Worm (Caenorhabditis elegans) whole organism, young adult: ENCODE measurements around the gene F52D2.12.

Source experiments
- B0261.1 ChIP-seq: sonication (generic microtip); optimal IDR thresholded peaks from 2 replicates; lab custom pipeline; 2016; ENCODE audit warnings: mild to moderate bottlenecking, missing genetic modification characterization, moderate library complexity, missing compliant biosample characterization
- B0336.3 ChIP-seq: fragments of 200-800 bp; sonication (Bioruptor generic); IDR thresholded peaks from 2 replicates; pipeline ENCODE4 v1.3.6; 2022; ENCODE audit warnings: missing genetic modification characterization, missing compliant biosample characterization
- F23B12.7 ChIP-seq: sonication (generic microtip); optimal IDR thresholded peaks from 2 replicates; lab custom pipeline; 2017; ENCODE audit warnings: missing genetic modification characterization, mild to moderate bottlenecking, missing compliant biosample characterization, antibody characterized with exemption, moderate library complexity; ENCODE audit not compliant: insufficient read depth
- F37B4.10 ChIP-seq: fragments of 200-800 bp; sonication (Bioruptor generic); IDR thresholded peaks from 2 replicates; pipeline ENCODE4 v1.3.6; 2022; ENCODE audit warnings: missing genetic modification characterization, missing compliant biosample characterization
- F39B2.1 ChIP-seq: fragments of 200-800 bp; sonication (Bioruptor generic); IDR thresholded peaks from 2 replicates; pipeline ENCODE4 v1.3.6; 2022; ENCODE audit warnings: missing genetic modification reagents, missing genetic modification characterization, missing compliant biosample characterization
- K11D2.4 ChIP-seq: fragments of 200-800 bp; sonication (Bioruptor generic); IDR thresholded peaks from 2 replicates; pipeline ENCODE4 v1.3.6; 2022; ENCODE audit warnings: missing genetic modification reagents, missing genetic modification characterization, missing compliant biosample characterization
- T26A5.8 ChIP-seq: sonication (generic microtip); optimal IDR thresholded peaks from 2 replicates; lab custom pipeline; 2016; ENCODE audit warnings: missing genetic modification characterization, missing compliant biosample characterization
- ZK185.1 ChIP-seq: sonication (generic microtip); optimal IDR thresholded peaks from 2 replicates; lab custom pipeline; 2016; ENCODE audit warnings: mild to moderate bottlenecking, missing genetic modification characterization, missing compliant biosample characterization; ENCODE audit not compliant: poor library complexity, severe bottlenecking
- attf-3 ChIP-seq: fragments of 200-800 bp; sonication (Bioruptor generic); conservative IDR thresholded peaks from 2 replicates; pipeline ENCODE4 v1.3.6; 2022; ENCODE audit warnings: missing genetic modification reagents, missing genetic modification characterization, missing compliant biosample characterization
- cebp-1 ChIP-seq, 2 experiments: fragments of 200-800 bp in 1 of 2; sonication (Bioruptor generic) in 1 of 2; sonication (generic microtip) in 1 of 2; IDR thresholded peaks in 1 of 2; optimal IDR thresholded peaks in 1 of 2; 2 replicates each; pipeline versions ENCODE4 v1.3.6 to Lab custom; 2017 to 2022; ENCODE audit warnings: missing compliant biosample characterization in 2 of 2, missing genetic modification characterization in 2 of 2, mild to moderate bottlenecking in 1 of 2, missing genetic modification reagents in 1 of 2, moderate library complexity in 1 of 2
- ceh-40 ChIP-seq: fragments of 200-800 bp; sonication (Bioruptor generic); IDR thresholded peaks from 2 replicates; pipeline ENCODE4 v1.3.6; 2022; ENCODE audit warnings: missing genetic modification characterization, missing compliant biosample characterization
- ceh-58 ChIP-seq: fragments of 200-800 bp; sonication (Bioruptor generic); IDR thresholded peaks from 2 replicates; pipeline ENCODE4 v1.3.6; 2022; ENCODE audit warnings: missing genetic modification characterization, missing compliant biosample characterization
- ceh-91 ChIP-seq: fragments of 200-800 bp; sonication (Bioruptor generic); IDR thresholded peaks from 2 replicates; pipeline ENCODE4 v1.3.6; 2022; ENCODE audit warnings: missing genetic modification reagents, missing genetic modification characterization, missing compliant biosample characterization
- chd-7 ChIP-seq: sonication (generic microtip); optimal IDR thresholded peaks from 2 replicates; lab custom pipeline; 2016; ENCODE audit warnings: mild to moderate bottlenecking, missing genetic modification characterization, moderate library complexity, missing compliant biosample characterization
- dox-1 ChIP-seq: fragments of 200-800 bp; sonication (Bioruptor generic); IDR thresholded peaks from 2 replicates; pipeline ENCODE4 v1.3.6; 2022; ENCODE audit warnings: missing genetic modification reagents, missing genetic modification characterization, missing compliant biosample characterization
- dpl-1 ChIP-seq: fragments of 150-350 bp; optimal IDR thresholded peaks from 2 replicates; lab custom pipeline; 2014; ENCODE audit warnings: missing biosample characterization, missing genetic modification reagents, missing genetic modification characterization
- efl-1 ChIP-seq: fragments of 150-350 bp; optimal IDR thresholded peaks from 2 replicates; lab custom pipeline; 2014; ENCODE audit warnings: missing biosample characterization, missing genetic modification reagents, missing genetic modification characterization
- egrh-3 ChIP-seq: fragments of 200-800 bp; sonication (Bioruptor generic); IDR thresholded peaks from 2 replicates; pipeline ENCODE4 v1.3.6; 2022; ENCODE audit warnings: missing genetic modification reagents, missing genetic modification characterization, missing compliant biosample characterization
- ekl-4 ChIP-seq: fragments of 200-800 bp; sonication (Bioruptor generic); IDR thresholded peaks from 2 replicates; pipeline ENCODE4 v1.3.6; 2022; ENCODE audit warnings: missing genetic modification reagents, missing genetic modification characterization, missing compliant biosample characterization
- ets-4 ChIP-seq: fragments of 200-800 bp; sonication (Bioruptor generic); optimal IDR thresholded peaks from 2 replicates; lab custom pipeline; 2018; ENCODE audit warnings: mild to moderate bottlenecking, missing genetic modification characterization, missing compliant biosample characterization
- fkh-3 ChIP-seq: sonication (generic microtip); optimal IDR thresholded peaks from 2 replicates; lab custom pipeline; 2016; ENCODE audit warnings: mild to moderate bottlenecking, missing genetic modification characterization, missing compliant biosample characterization
- gei-17 ChIP-seq: fragments of 200-800 bp; sonication (Bioruptor generic); optimal IDR thresholded peaks from 2 replicates; lab custom pipeline; 2018; ENCODE audit warnings: mild to moderate bottlenecking, missing genetic modification characterization, missing compliant biosample characterization
- him-1 ChIP-seq: sonication (generic microtip); optimal IDR thresholded peaks from 2 replicates; lab custom pipeline; 2016; ENCODE audit warnings: missing genotype, missing genetic modification reagents, missing genetic modification characterization, missing compliant biosample characterization
- hmg-1.2 ChIP-seq: fragments of 200-800 bp; sonication (Bioruptor generic); IDR thresholded peaks from 2 replicates; pipeline ENCODE4 v1.3.6; 2022; ENCODE audit warnings: missing genetic modification reagents, missing genetic modification characterization, missing compliant biosample characterization
- lin-26 ChIP-seq: fragments of 200-800 bp; sonication (Bioruptor generic); IDR thresholded peaks from 2 replicates; pipeline ENCODE4 v1.3.6; 2022; ENCODE audit warnings: missing genetic modification reagents, missing genetic modification characterization, missing compliant biosample characterization
- madf-3 ChIP-seq: fragments of 200-800 bp; sonication (Bioruptor generic); IDR thresholded peaks from 2 replicates; pipeline ENCODE4 v1.3.6; 2022; ENCODE audit warnings: missing genetic modification reagents, missing genetic modification characterization, missing compliant biosample characterization
- madf-6 ChIP-seq: fragments of 200-800 bp; sonication (Bioruptor generic); IDR thresholded peaks from 2 replicates; pipeline ENCODE4 v1.3.6; 2022; ENCODE audit warnings: missing genetic modification reagents, missing genetic modification characterization, missing compliant biosample characterization
- mel-28 ChIP-seq: sonication (generic microtip); optimal IDR thresholded peaks from 2 replicates; lab custom pipeline; 2016; ENCODE audit warnings: borderline replicate concordance, mild to moderate bottlenecking, missing genetic modification characterization, missing compliant biosample characterization
- nhr-120 ChIP-seq: fragments of 200-800 bp; sonication (Bioruptor generic); IDR thresholded peaks from 2 replicates; pipeline ENCODE4 v1.3.6; 2022; ENCODE audit warnings: missing genetic modification characterization, missing compliant biosample characterization
- nhr-27 ChIP-seq: fragments of 200-800 bp; sonication (Bioruptor generic); optimal IDR thresholded peaks from 2 replicates; lab custom pipeline; 2018; ENCODE audit warnings: mild to moderate bottlenecking, missing genetic modification characterization, moderate library complexity, missing compliant biosample characterization
- pha-4 ChIP-seq: fragments of 150-350 bp; sonication (generic microtip); optimal IDR thresholded peaks from 2 replicates; lab custom pipeline; 2014; ENCODE audit warnings: missing biosample characterization, missing genetic modification reagents, missing genetic modification characterization
- repo-1 ChIP-seq: sonication (generic microtip); optimal IDR thresholded peaks from 2 replicates; lab custom pipeline; 2017; ENCODE audit warnings: mild to moderate bottlenecking, missing genetic modification characterization, missing compliant biosample characterization
- rpc-1 ChIP-seq, 2 experiments: fragments of 150-350 bp in 1 of 2; sonication (generic microtip) in 1 of 2; optimal IDR thresholded peaks; 2 replicates each; lab custom pipeline; 2014 to 2018; ENCODE audit warnings: missing biosample characterization in 1 of 2, missing genetic modification characterization in 1 of 2, missing genetic modification reagents in 1 of 2, missing genotype in 1 of 2
- snpc-1.1 ChIP-seq: sonication (generic microtip); optimal IDR thresholded peaks from 2 replicates; lab custom pipeline; 2017; ENCODE audit warnings: missing genetic modification characterization, mild to moderate bottlenecking, missing compliant biosample characterization, antibody characterized with exemption, moderate library complexity, missing genotype, missing genetic modification reagents; ENCODE audit not compliant: insufficient read depth
- snpc-3.4 ChIP-seq: sonication (generic microtip); optimal IDR thresholded peaks from 2 replicates; lab custom pipeline; 2017; ENCODE audit warnings: missing genetic modification characterization, mild to moderate bottlenecking, missing compliant biosample characterization, antibody characterized with exemption, moderate library complexity, missing genotype, missing genetic modification reagents
- somi-1 ChIP-seq: fragments of 200-800 bp; sonication (Bioruptor generic); optimal IDR thresholded peaks from 2 replicates; lab custom pipeline; 2018; ENCODE audit warnings: mild to moderate bottlenecking, missing genetic modification characterization, missing compliant biosample characterization
- tbp1 ChIP-seq: fragments of 200-800 bp; sonication (Bioruptor generic); optimal IDR thresholded peaks from 2 replicates; lab custom pipeline; 2018; ENCODE audit warnings: mild to moderate bottlenecking, missing genetic modification characterization, missing compliant biosample characterization
- tbx-9 ChIP-seq: sonication (generic microtip); optimal IDR thresholded peaks from 2 replicates; lab custom pipeline; 2016; ENCODE audit warnings: borderline replicate concordance, missing genetic modification characterization, inconsistent platforms, missing compliant biosample characterization
- unc-130 ChIP-seq: sonication (generic microtip); optimal IDR thresholded peaks from 2 replicates; lab custom pipeline; 2016; ENCODE audit warnings: missing genetic modification reagents, missing genetic modification characterization, missing compliant biosample characterization

Gene F52D2.12

DNA sequence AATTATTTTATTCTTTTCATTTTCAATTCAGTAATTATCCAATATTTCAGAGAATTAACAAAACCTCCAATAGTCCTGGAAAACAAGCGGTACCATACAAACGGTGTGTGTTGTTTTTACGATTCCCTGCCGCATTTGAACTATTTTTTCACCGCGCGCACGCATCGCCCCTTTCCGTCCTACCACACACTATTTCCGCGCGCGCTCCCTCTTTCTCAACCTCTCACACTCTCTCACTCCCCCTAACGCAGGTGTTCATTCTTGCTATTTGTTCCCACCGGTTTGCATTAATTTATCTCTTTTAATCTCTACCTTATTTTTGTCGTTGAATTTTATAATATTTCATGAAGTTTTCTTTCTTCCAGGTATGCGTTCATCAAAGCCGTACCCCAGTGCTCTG, at the start of gene F52D2.12:
Gene F52D2.12 (plus strand): TSS at position 307 of the 400 bp plus-strand sequence.
- 0 out of 2 replicates have a peak, but pooled peaks have one; percentile 14 for TF ChIP-seq egrh-3
- TF ChIP-seq dox-1 (GFP tag; lab: Robert Waterston, UW): no peak
- no peak for TF ChIP-seq nhr-120
- TF ChIP-seq efl-1: peak; percentile 42
- TF ChIP-seq F23B12.7 (tag; lab: Kevin White, UChicago): no peak
- TF ChIP-seq madf-6 (GFP tag; lab: Robert Waterston, UW): peak; percentile 33; the same call in 1 of the 2 replicates
- TF ChIP-seq B0336.3: no peak
- TF ChIP-seq attf-3 (GFP tag; lab: Robert Waterston, UW): no peak
- no peak for TF ChIP-seq ZK185.1 (tag; lab: Kevin White, UChicago)
- TF ChIP-seq hmg-1.2: peak; percentile 29; the same call in 1 of the 2 replicates
- TF ChIP-seq F39B2.1: no peak
- no peak for TF ChIP-seq T26A5.8 (tag; lab: Kevin White, UChicago)
- TF ChIP-seq snpc-3.4 (tag; lab: Kevin White, UChicago): no peak

DNA sequence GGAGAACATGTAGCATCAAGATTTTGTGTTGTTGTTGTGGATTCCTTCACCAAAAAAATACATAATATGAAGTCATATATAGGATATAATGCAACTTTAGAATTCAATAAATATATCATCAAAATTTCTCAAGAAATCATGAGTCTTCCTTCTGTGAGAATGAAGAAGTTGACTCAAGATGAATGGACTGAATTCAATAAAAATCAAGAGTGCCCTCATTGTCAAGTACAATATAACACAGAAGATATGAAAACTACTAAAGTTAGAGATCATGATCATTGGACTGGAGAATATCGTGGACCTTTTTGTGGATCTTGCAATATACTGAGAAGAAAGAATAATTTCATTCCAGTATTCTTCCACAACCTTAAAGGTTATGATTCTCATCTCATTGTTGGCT, 42.4 kb upstream of the F52D2.12 start:
- TF ChIP-seq F39B2.1 (no peak), gei-17 (GFP tag; lab: Kevin White, UChicago) (no peak), cebp-1 (GFP tag; IDR thresholded peaks at IDR 0.05; lab: Robert Waterston, UW) (no peak), cebp-1 (tag; optimal IDR thresholded peaks at IDR 0.05; lab: Kevin White, UChicago) (no peak), F37B4.10 (GFP tag; lab: Robert Waterston, UW) (no peak), tbx-9 (tag; lab: Kevin White, UChicago) (no peak), ekl-4 (GFP tag; lab: Robert Waterston, UW) (no peak), unc-130 (GFP tag; lab: Kevin White, UChicago) (no peak), K11D2.4 (no peak), snpc-1.1 (tag; lab: Kevin White, UChicago) (no peak), repo-1 (tag; lab: Kevin White, UChicago) (no peak), mel-28 (tag; lab: Kevin White, UChicago) (no peak), lin-26 (no peak), B0336.3 (no peak), somi-1 (no peak), dpl-1 (no peak), ceh-91 (GFP tag; lab: Robert Waterston, UW) (no peak)

DNA sequence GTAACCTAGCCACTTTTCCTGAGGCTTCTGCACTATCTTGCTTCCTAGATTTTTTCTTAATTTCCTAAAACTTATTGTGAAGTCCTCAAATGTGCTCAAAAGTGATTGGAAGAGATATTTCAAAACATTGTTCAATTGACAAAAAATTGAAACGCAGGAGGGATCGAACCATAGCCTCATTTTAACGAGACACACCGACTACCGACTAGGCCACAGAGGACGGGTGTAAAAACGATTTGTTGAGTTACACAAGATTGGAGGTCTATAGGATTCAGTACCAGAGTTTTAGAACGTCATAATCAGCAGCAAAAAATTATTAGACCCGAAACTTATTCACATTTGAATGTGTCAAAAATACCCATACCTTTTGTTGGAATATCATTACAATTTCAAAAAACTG, 38.6 kb upstream of the F52D2.12 start:
- TF ChIP-seq pha-4 (tag; lab: Kevin White, UChicago): no peak
- peak; percentile 68 for TF ChIP-seq B0261.1 (tag; lab: Kevin White, UChicago)
- TF ChIP-seq tbp1 (GFP tag; lab: Kevin White, UChicago): peak; percentile 86
- no peak for TF ChIP-seq nhr-27 (tag; lab: Kevin White, UChicago)
- no peak for TF ChIP-seq ceh-58 (GFP tag; lab: Robert Waterston, UW)
- 0 out of 2 replicates have a peak, but pooled peaks have one; percentile 61 for TF ChIP-seq madf-3
- TF ChIP-seq ets-4 (GFP tag; lab: Kevin White, UChicago): no peak
- TF ChIP-seq fkh-3 (tag; lab: Kevin White, UChicago): no peak
- no peak for TF ChIP-seq hmg-1.2
- peak; percentile 61 for TF ChIP-seq rpc-1 (optimal IDR thresholded peaks at IDR 0.05; lab: Kevin White, UChicago)
- peak; percentile 82 for TF ChIP-seq rpc-1 (tag; optimal IDR thresholded peaks at IDR 0.05; lab: Kevin White, UChicago)
- TF ChIP-seq chd-7: no peak
- no peak for TF ChIP-seq efl-1
- TF ChIP-seq him-1: no peak
- TF ChIP-seq ceh-40: no peak
- TF ChIP-seq attf-3 (GFP tag; lab: Robert Waterston, UW): no peak
